Fruit fly (Drosophila melanogaster) whole organism, embryonic: Measurements from ENCODE around the gene CG7213.

ENCODE experiments used
- CG10321 ChIP-seq: fragments of 200-800 bp; sonication (Bioruptor generic); IDR thresholded peaks from 2 replicates; pipeline ENCODE4 v1.3.6; 2022; ENCODE audit warnings: missing biosample characterization, missing genetic modification characterization
- CG10431 ChIP-seq: fragments of 200-800 bp; sonication (Bioruptor generic); optimal IDR thresholded peaks from 3 replicates; lab custom pipeline; 2018; ENCODE audit warnings: missing biosample characterization, mild to moderate bottlenecking, missing genetic modification characterization
- CG12104 ChIP-seq: fragments of 200-800 bp; sonication (Bioruptor generic); optimal IDR thresholded peaks from 3 replicates; lab custom pipeline; 2016; ENCODE audit warnings: missing biosample characterization, missing genetic modification characterization
- CG12659 ChIP-seq: fragments of 200-800 bp; sonication (Bioruptor generic); optimal IDR thresholded peaks from 3 replicates; lab custom pipeline; 2017; ENCODE audit warnings: mild to moderate bottlenecking, missing biosample characterization, missing genetic modification reagents, missing genetic modification characterization
- CG14860 ChIP-seq: fragments of 200-800 bp; sonication (Bioruptor generic); IDR thresholded peaks from 3 replicates; pipeline ENCODE4 v1.3.6; 2022; ENCODE audit warnings: missing biosample characterization, missing genetic modification characterization; ENCODE audit not compliant: partially characterized antibody
- CG15073 ChIP-seq: fragments of 200-800 bp; sonication (Bioruptor generic); optimal IDR thresholded peaks from 2 replicates; lab custom pipeline; 2016; ENCODE audit warnings: missing biosample characterization, missing genetic modification characterization
- CG1529 ChIP-seq: fragments of 200-800 bp; sonication (Bioruptor generic); optimal IDR thresholded peaks from 3 replicates; lab custom pipeline; 2018; ENCODE audit warnings: missing biosample characterization, missing genetic modification characterization
- CG16813 ChIP-seq: fragments of 200-800 bp; sonication (Bioruptor generic); IDR thresholded peaks from 3 replicates; pipeline ENCODE4 v1.3.6; 2022; ENCODE audit warnings: missing biosample characterization, missing genetic modification characterization; ENCODE audit not compliant: partially characterized antibody
- CG17385 ChIP-seq: fragments of 200-800 bp; sonication (Bioruptor generic); optimal IDR thresholded peaks from 3 replicates; lab custom pipeline; 2018; ENCODE audit warnings: missing biosample characterization, mild to moderate bottlenecking, missing genetic modification characterization
- CG2116 ChIP-seq: fragments of 200-800 bp; sonication (Bioruptor generic); optimal IDR thresholded peaks from 3 replicates; lab custom pipeline; 2018; ENCODE audit warnings: missing biosample characterization, mild to moderate bottlenecking, missing genetic modification characterization
- CG2129 ChIP-seq: fragments of 200-800 bp; sonication (Bioruptor generic); IDR thresholded peaks from 2 replicates; pipeline ENCODE4 v1.3.6; 2022; ENCODE audit warnings: missing biosample characterization, missing genetic modification characterization; ENCODE audit not compliant: partially characterized antibody
- CG2712 ChIP-seq: fragments of 200-800 bp; optimal IDR thresholded peaks from 3 replicates; lab custom pipeline; 2019; ENCODE audit warnings: missing biosample characterization, mild to moderate bottlenecking, missing genetic modification characterization, moderate library complexity
- CG33557 ChIP-seq: fragments of 200-800 bp; sonication (Bioruptor generic); optimal IDR thresholded peaks from 2 replicates; lab custom pipeline; 2019; ENCODE audit warnings: missing biosample characterization, mild to moderate bottlenecking, missing genetic modification characterization, moderate library complexity
- CG4730 ChIP-seq: fragments of 200-800 bp; sonication (Bioruptor generic); IDR thresholded peaks from 2 replicates; pipeline ENCODE4 v1.3.6; 2022; ENCODE audit warnings: missing biosample characterization, missing genetic modification characterization
- CG6689 ChIP-seq: fragments of 200-800 bp; sonication (Bioruptor generic); IDR thresholded peaks from 2 replicates; pipeline ENCODE4 v1.3.6; 2022; ENCODE audit warnings: missing biosample characterization, missing genetic modification characterization
- CG6813 ChIP-seq: fragments of 200-800 bp; sonication (Bioruptor generic); optimal IDR thresholded peaks from 2 replicates; lab custom pipeline; 2017; ENCODE audit warnings: missing biosample characterization, missing genetic modification characterization, mild to moderate bottlenecking, moderate library complexity, missing genetic modification reagents
- CG7786 ChIP-seq: fragments of 200-800 bp; sonication (Bioruptor generic); optimal IDR thresholded peaks from 2 replicates; lab custom pipeline; 2016; ENCODE audit warnings: missing biosample characterization, missing genetic modification characterization
- CG8478 ChIP-seq: fragments of >200 bp; optimal IDR thresholded peaks from 2 replicates; lab custom pipeline; 2018
- CG9797 ChIP-seq: fragments of 200-800 bp; sonication (Bioruptor generic); optimal IDR thresholded peaks from 3 replicates; lab custom pipeline; 2018; ENCODE audit warnings: missing biosample characterization, mild to moderate bottlenecking, missing genetic modification characterization
- CG9876 ChIP-seq: fragments of 200-800 bp; sonication (Bioruptor generic); optimal IDR thresholded peaks from 2 replicates; lab custom pipeline; 2016; ENCODE audit warnings: missing biosample characterization, missing genetic modification characterization
- Deaf1 ChIP-seq: fragments of 200-800 bp; optimal IDR thresholded peaks from 3 replicates; lab custom pipeline; 2019; ENCODE audit warnings: missing biosample characterization, mild to moderate bottlenecking, missing genetic modification characterization, moderate library complexity
- Dp ChIP-seq: fragments of 200-800 bp; sonication (Bioruptor generic); optimal IDR thresholded peaks from 2 replicates; lab custom pipeline; 2018; ENCODE audit warnings: missing biosample characterization, mild to moderate bottlenecking, missing genetic modification characterization, moderate library complexity
- Fer1 ChIP-seq: fragments of 200-800 bp; sonication (Bioruptor generic); optimal IDR thresholded peaks from 2 replicates; lab custom pipeline; 2017; ENCODE audit warnings: missing biosample characterization, mild to moderate bottlenecking, missing genetic modification characterization
- Hr3 ChIP-seq: fragments of 200-800 bp; sonication (Bioruptor generic); optimal IDR thresholded peaks from 3 replicates; lab custom pipeline; 2016; ENCODE audit warnings: missing biosample characterization, missing genetic modification characterization
- Lhr ChIP-seq: fragments of 200-800 bp; sonication (Bioruptor generic); optimal IDR thresholded peaks from 3 replicates; lab custom pipeline; 2017; ENCODE audit warnings: mild to moderate bottlenecking, missing biosample characterization, missing genetic modification reagents, missing genetic modification characterization
- MBD-R2 ChIP-seq: fragments of 200-800 bp; sonication (Bioruptor generic); IDR thresholded peaks from 2 replicates; pipeline ENCODE4 v1.3.6; 2022; ENCODE audit warnings: missing biosample characterization, missing genetic modification characterization
- Max ChIP-seq: fragments of 200-800 bp; sonication (Bioruptor generic); optimal IDR thresholded peaks from 2 replicates; lab custom pipeline; 2016; ENCODE audit warnings: missing biosample characterization, mild to moderate bottlenecking, missing genetic modification characterization
- Mrtf ChIP-seq: fragments of 200-800 bp; sonication (Bioruptor generic); IDR thresholded peaks from 3 replicates; pipeline ENCODE4 v1.3.6; 2022; ENCODE audit warnings: missing biosample characterization, missing genetic modification characterization
- Rfx ChIP-seq: fragments of 200-800 bp; sonication (Bioruptor generic); IDR thresholded peaks from 2 replicates; pipeline ENCODE4 v1.3.6; 2022; ENCODE audit warnings: missing biosample characterization, missing genetic modification characterization
- Sox102F ChIP-seq: fragments of 200-800 bp; sonication (Bioruptor generic); optimal IDR thresholded peaks from 2 replicates; lab custom pipeline; 2018; ENCODE audit warnings: missing biosample characterization, mild to moderate bottlenecking, missing genetic modification characterization, moderate library complexity
- abd-A ChIP-seq: fragments of 200-800 bp; sonication (Bioruptor generic); optimal IDR thresholded peaks from 3 replicates; lab custom pipeline; 2019; ENCODE audit warnings: missing biosample characterization, mild to moderate bottlenecking, missing genetic modification characterization, moderate library complexity
- amos ChIP-seq: fragments of 200-800 bp; sonication (Bioruptor generic); IDR thresholded peaks from 2 replicates; pipeline ENCODE4 v1.3.6; 2022; ENCODE audit warnings: missing biosample characterization, missing genetic modification characterization; ENCODE audit not compliant: partially characterized antibody
- ash1 ChIP-seq: fragments of 200-800 bp; sonication (Bioruptor generic); optimal IDR thresholded peaks from 2 replicates; lab custom pipeline; 2018; ENCODE audit warnings: missing biosample characterization, mild to moderate bottlenecking, missing genetic modification characterization
- ato ChIP-seq: fragments of 200-800 bp; sonication (Bioruptor generic); IDR thresholded peaks from 2 replicates; pipeline ENCODE4 v1.3.6; 2022; ENCODE audit warnings: missing biosample characterization, missing genetic modification characterization; ENCODE audit not compliant: partially characterized antibody
- chm ChIP-seq: fragments of 200-800 bp; sonication (Bioruptor generic); IDR thresholded peaks from 2 replicates; pipeline ENCODE4 v1.3.6; 2022; ENCODE audit warnings: missing biosample characterization, missing genetic modification characterization
- cwo ChIP-seq: fragments of 200-800 bp; sonication (Bioruptor generic); optimal IDR thresholded peaks from 3 replicates; lab custom pipeline; 2017; ENCODE audit warnings: missing biosample characterization, missing genetic modification characterization, mild to moderate bottlenecking, moderate library complexity, missing genetic modification reagents
- danr ChIP-seq: fragments of 200-800 bp; sonication (Bioruptor generic); IDR thresholded peaks from 2 replicates; pipeline ENCODE4 v1.3.6; 2022; ENCODE audit warnings: missing biosample characterization, missing genetic modification characterization
- dpn ChIP-seq, 2 experiments: fragments of 200-800 bp; sonication (Bioruptor generic); optimal IDR thresholded peaks; 3 replicates each; lab custom pipeline; 2016; ENCODE audit warnings: missing biosample characterization in 2 of 2, missing genetic modification characterization in 2 of 2
- ems ChIP-seq: fragments of 200-800 bp; sonication (Bioruptor generic); optimal IDR thresholded peaks from 3 replicates; lab custom pipeline; 2016; ENCODE audit warnings: missing biosample characterization, missing genetic modification characterization
- ftz-f1 ChIP-seq: fragments of 200-800 bp; sonication (Bioruptor generic); optimal IDR thresholded peaks from 2 replicates; lab custom pipeline; 2016; ENCODE audit warnings: missing biosample characterization, missing genetic modification characterization
- fu2 ChIP-seq: fragments of 200-800 bp; sonication (Bioruptor generic); optimal IDR thresholded peaks from 2 replicates; lab custom pipeline; 2016; ENCODE audit warnings: missing biosample characterization, missing genetic modification characterization
- gce ChIP-seq: fragments of 200-800 bp; sonication (Bioruptor generic); IDR thresholded peaks from 3 replicates; pipeline ENCODE4 v1.3.6; 2022; ENCODE audit warnings: missing biosample characterization, missing genetic modification characterization
- insv ChIP-seq, 2 experiments: fragments of 200-800 bp; sonication (Bioruptor generic); optimal IDR thresholded peaks; 3 replicates each; lab custom pipeline; 2016 to 2018; ENCODE audit warnings: missing biosample characterization in 2 of 2, missing genetic modification characterization in 2 of 2
- mirr ChIP-seq: fragments of 200-800 bp; sonication (Bioruptor generic); optimal IDR thresholded peaks from 3 replicates; lab custom pipeline; 2018; ENCODE audit warnings: missing biosample characterization, mild to moderate bottlenecking, missing genetic modification characterization
- prd ChIP-seq, 3 experiments: fragments of >200 bp in 2 of 3; fragments of 200-800 bp in 1 of 3; sonication (Bioruptor generic) in 1 of 3; optimal IDR thresholded peaks in 2 of 3; IDR thresholded peaks in 1 of 3; 2 replicates in 2 of 3; 3 replicates in 1 of 3; pipeline versions ENCODE4 v1.3.6 to Lab custom; 2017 to 2022; ENCODE audit warnings: missing biosample characterization in 1 of 3, missing genetic modification characterization in 1 of 3
- shn ChIP-seq: fragments of 200-800 bp; sonication (Bioruptor generic); optimal IDR thresholded peaks from 3 replicates; lab custom pipeline; 2016; ENCODE audit warnings: missing biosample characterization, missing genetic modification characterization
- sug ChIP-seq: fragments of 200-800 bp; optimal IDR thresholded peaks from 2 replicates; lab custom pipeline; 2019; ENCODE audit warnings: missing biosample characterization, mild to moderate bottlenecking, missing genetic modification characterization, moderate library complexity
- tx ChIP-seq: fragments of 200-800 bp; sonication (Bioruptor generic); optimal IDR thresholded peaks from 2 replicates; lab custom pipeline; 2016; ENCODE audit warnings: missing biosample characterization, missing genetic modification characterization

The CG7213 gene

dm6 chr3L:8289336-8290258 lies 49.2 kb upstream of the CG7213 start, which contains the start of gene cert (continued):
- TF ChIP-seq dpn (GFP tag; optimal IDR thresholded peaks at IDR 0.05; lab: Kevin White, UChicago) (peak; percentile 33 to 44), gce (GFP tag; lab: Robert Waterston, UW) (no peak), Lhr (GFP tag; lab: Kevin White, UChicago) (peak; percentile 37), ems (GFP tag; lab: Kevin White, UChicago) (no peak), CG16813 (GFP tag; lab: Robert Waterston, UW) (peak; percentile 89), CG12104 (GFP tag; lab: Kevin White, UChicago) (peak; percentile 10), shn (peak; percentile 29), Hr3 (GFP tag; lab: Kevin White, UChicago) (peak; percentile 21), CG12659 (peak; percentile 69), tx (GFP tag; lab: Kevin White, UChicago) (peak; percentile 26), Max (GFP tag; lab: Kevin White, UChicago) (peak; percentile 25), Sox102F (GFP tag; lab: Kevin White, UChicago) (no peak), Rfx (GFP tag; lab: Robert Waterston, UW) (0 out of 2 replicates have a peak, but pooled peaks have one; percentile 30), CG2129 (peak; percentile 76), mirr (peak; percentile 31), ftz-f1 (GFP tag; lab: Kevin White, UChicago) (no peak), CG10431 (GFP tag; lab: Kevin White, UChicago) (no peak), CG17385 (GFP tag; lab: Kevin White, UChicago) (peak; percentile 96), CG1529 (no peak), Fer1 (GFP tag; lab: Kevin White, UChicago) (peak; percentile 44), CG10321 (GFP tag; lab: Robert Waterston, UW) (no peak), CG2116 (GFP tag; lab: Kevin White, UChicago) (peak; percentile 92), MBD-R2 (peak; percentile 71), CG7786 (peak; percentile 36), CG4730 (no peak), amos (GFP tag; lab: Robert Waterston, UW) (peak; percentile 91), CG9797 (peak; percentile 17), CG6689 (GFP tag; lab: Robert Waterston, UW) (no peak), CG2712 (peak; percentile 17), Mrtf (GFP tag; lab: Robert Waterston, UW) (no peak), Dp (peak; percentile 87), abd-A (tag; lab: Kevin White, UChicago) (no peak), CG9876 (GFP tag; lab: Kevin White, UChicago) (no peak), sug (tag; lab: Kevin White, UChicago) (peak; percentile 76), ash1 (no peak), prd (optimal IDR thresholded peaks at IDR 0.05; lab: Kevin White, UChicago) (no peak), prd (GFP tag; IDR thresholded peaks at IDR 0.05; lab: Robert Waterston, UW) (0 out of 3 replicates have a peak, but pooled peaks have one; percentile 11), cwo (GFP tag; lab: Kevin White, UChicago) (peak; percentile 7), chm (GFP tag; lab: Robert Waterston, UW) (0 out of 2 replicates have a peak, but pooled peaks have one; percentile 14), CG8478 (no peak), fu2 (GFP tag; lab: Kevin White, UChicago) (no peak), Deaf1 (tag; lab: Kevin White, UChicago) (peak; percentile 12), CG33557 (GFP tag; lab: Kevin White, UChicago) (no peak), ato (GFP tag; lab: Robert Waterston, UW) (peak; percentile 86), CG14860 (GFP tag; lab: Robert Waterston, UW) (peak; percentile 88), danr (GFP tag; lab: Robert Waterston, UW) (no peak), insv (GFP tag; optimal IDR thresholded peaks at IDR 0.05; lab: Kevin White, UChicago) (no peak), CG6813 (GFP tag; lab: Kevin White, UChicago) (peak; percentile 38), CG15073 (GFP tag; lab: Kevin White, UChicago) (no peak)
